Worm (Caenorhabditis elegans) whole organism, L4 larva: Measurements from ENCODE around the gene srz-56.

Experiments used
- F26F4.8 ChIP-seq: fragments of 200-800 bp; sonication (Bioruptor generic); conservative IDR thresholded peaks from 2 replicates; pipeline ENCODE4 v1.3.6; 2022; ENCODE audit warnings: missing genetic modification characterization, missing compliant biosample characterization
- F44E2.7 ChIP-seq: fragments of 200-800 bp; sonication (Bioruptor generic); IDR thresholded peaks from 2 replicates; pipeline ENCODE4 v2.1.2; 2022; ENCODE audit warnings: missing genetic modification characterization, missing compliant biosample characterization
- R02D3.7 ChIP-seq: fragments of 150-350 bp; sonication (generic microtip); optimal IDR thresholded peaks from 3 replicates; lab custom pipeline; 2014; ENCODE audit warnings: missing biosample characterization, missing genetic modification characterization
- Y5F2A.4 ChIP-seq: fragments of 200-800 bp; sonication (Bioruptor generic); optimal IDR thresholded peaks from 2 replicates; lab custom pipeline; 2018; ENCODE audit warnings: mild to moderate bottlenecking, missing genetic modification characterization, missing compliant biosample characterization
- aha-1 ChIP-seq: fragments of 150-350 bp; peaks from one replicate; lab custom pipeline; 2014; ENCODE audit warnings: missing biosample characterization, missing genetic modification characterization
- aly-2 ChIP-seq: sonication (generic microtip); optimal IDR thresholded peaks from 2 replicates; lab custom pipeline; 2018; ENCODE audit warnings: missing biosample characterization, missing genetic modification characterization
- ama-1 ChIP-seq: fragments of 150-350 bp; optimal IDR thresholded peaks from 2 replicates; lab custom pipeline; 2014; ENCODE audit warnings: inconsistent platforms, mixed read lengths
- ceh-82 ChIP-seq: sonication (generic microtip); optimal IDR thresholded peaks from 2 replicates; lab custom pipeline; 2017; ENCODE audit warnings: missing biosample characterization, missing genetic modification characterization
- ces-1 ChIP-seq: fragments of 150-350 bp; sonication (generic microtip); optimal IDR thresholded peaks from 4 replicates; lab custom pipeline; 2014; ENCODE audit warnings: missing biosample characterization, missing genetic modification reagents, missing genetic modification characterization
- daf-12 ChIP-seq: fragments of 150-350 bp; optimal IDR thresholded peaks from 2 replicates; lab custom pipeline; 2014; ENCODE audit warnings: missing biosample characterization, missing genetic modification reagents, missing genetic modification characterization
- daf-16 ChIP-seq, 3 experiments: sonication (generic microtip); optimal IDR thresholded peaks; 2 replicates each; lab custom pipeline; 2016 to 2017; ENCODE audit warnings: missing genetic modification characterization in 3 of 3, missing genetic modification reagents in 3 of 3, mild to moderate bottlenecking in 2 of 3, missing compliant biosample characterization in 2 of 3, missing biosample characterization in 1 of 3, moderate library complexity in 1 of 3
- dmd-6 ChIP-seq: fragments of 200-800 bp; sonication (Bioruptor generic); IDR thresholded peaks from 2 replicates; pipeline ENCODE4 v1.3.6; 2022; ENCODE audit warnings: missing genetic modification reagents, missing genetic modification characterization, missing compliant biosample characterization
- dmd-8 ChIP-seq: fragments of 200-800 bp; sonication (Bioruptor generic); IDR thresholded peaks from 2 replicates; pipeline ENCODE4 v1.3.6; 2022; ENCODE audit warnings: missing genetic modification characterization, missing compliant biosample characterization
- dpl-1 ChIP-seq: fragments of 150-350 bp; optimal IDR thresholded peaks from 2 replicates; lab custom pipeline; 2014; ENCODE audit warnings: missing biosample characterization, missing genetic modification reagents, missing genetic modification characterization
- duxl-1 ChIP-seq: sonication (generic microtip); optimal IDR thresholded peaks from 2 replicates; lab custom pipeline; 2016; ENCODE audit warnings: mild to moderate bottlenecking, missing genetic modification characterization, moderate library complexity, missing compliant biosample characterization; ENCODE audit not compliant: poor library complexity
- dve-1 ChIP-seq: sonication (generic microtip); optimal IDR thresholded peaks from 2 replicates; lab custom pipeline; 2017; ENCODE audit warnings: antibody characterized with exemption, mild to moderate bottlenecking, missing genetic modification characterization, missing compliant biosample characterization; ENCODE audit not compliant: insufficient read depth
- hlh-11 ChIP-seq: fragments of 200-800 bp; sonication (Bioruptor generic); optimal IDR thresholded peaks from 2 replicates; lab custom pipeline; 2018; ENCODE audit warnings: mild to moderate bottlenecking, missing genetic modification characterization, missing compliant biosample characterization
- hmg-1.1 ChIP-seq: fragments of 200-800 bp; sonication (Bioruptor generic); IDR thresholded peaks from 2 replicates; pipeline ENCODE4 v1.3.6; 2022; ENCODE audit warnings: missing genetic modification reagents, missing genetic modification characterization, missing compliant biosample characterization
- lim-7 ChIP-seq: fragments of 200-800 bp; sonication (Bioruptor generic); IDR thresholded peaks from 2 replicates; pipeline ENCODE4 v1.3.6; 2022; ENCODE audit warnings: missing genetic modification characterization, missing compliant biosample characterization
- lin-1 ChIP-seq: fragments of 200-800 bp; sonication (Bioruptor generic); IDR thresholded peaks from 2 replicates; pipeline ENCODE4 v1.3.6; 2022; ENCODE audit warnings: missing genetic modification reagents, missing genetic modification characterization, missing compliant biosample characterization
- lin-29 ChIP-seq: fragments of 200-800 bp; sonication (Bioruptor generic); IDR thresholded peaks from 2 replicates; pipeline ENCODE4 v1.3.6; 2022; ENCODE audit warnings: missing genetic modification reagents, missing genetic modification characterization, missing compliant biosample characterization
- lin-38 ChIP-seq: fragments of 200-800 bp; sonication (Bioruptor generic); IDR thresholded peaks from 2 replicates; pipeline ENCODE4 v1.3.6; 2022; ENCODE audit warnings: missing genetic modification reagents, missing genetic modification characterization, missing compliant biosample characterization
- lsy-2 ChIP-seq, 2 experiments: fragments of 150-350 bp in 1 of 2; sonication (generic microtip) in 1 of 2; optimal IDR thresholded peaks; 2 replicates each; lab custom pipeline; 2014 to 2017; ENCODE audit warnings: missing biosample characterization in 2 of 2, missing genetic modification characterization in 2 of 2
- mxl-3 ChIP-seq: fragments of 200-800 bp; sonication (Bioruptor generic); optimal IDR thresholded peaks from 2 replicates; lab custom pipeline; 2018; ENCODE audit warnings: mild to moderate bottlenecking, missing genetic modification characterization, missing compliant biosample characterization
- nhr-11 ChIP-seq: fragments of 150-350 bp; optimal IDR thresholded peaks from 2 replicates; lab custom pipeline; 2014; ENCODE audit warnings: missing biosample characterization, missing genetic modification characterization
- nhr-237 ChIP-seq: sonication (generic microtip); optimal IDR thresholded peaks from 2 replicates; lab custom pipeline; 2017; ENCODE audit warnings: missing biosample characterization, missing genetic modification characterization
- nhr-28 ChIP-seq: fragments of 150-350 bp; optimal IDR thresholded peaks from 2 replicates; lab custom pipeline; 2014; ENCODE audit warnings: missing biosample characterization, missing genetic modification characterization
- nhr-48 ChIP-seq: sonication (generic microtip); optimal IDR thresholded peaks from 2 replicates; lab custom pipeline; 2016; ENCODE audit warnings: mild to moderate bottlenecking, missing genetic modification characterization, missing compliant biosample characterization
- nhr-6 ChIP-seq: fragments of 150-350 bp; optimal IDR thresholded peaks from 2 replicates; lab custom pipeline; 2014; ENCODE audit warnings: missing biosample characterization, missing genetic modification characterization
- nhr-77 ChIP-seq: fragments of 150-350 bp; optimal IDR thresholded peaks from 2 replicates; lab custom pipeline; 2014; ENCODE audit warnings: missing biosample characterization, missing genetic modification characterization
- php-3 ChIP-seq: fragments of 200-800 bp; sonication (Bioruptor generic); IDR thresholded peaks from 2 replicates; pipeline ENCODE4 v1.3.6; 2022; ENCODE audit warnings: missing genetic modification reagents, missing genetic modification characterization, missing compliant biosample characterization
- saeg-2 ChIP-seq: fragments of 200-800 bp; sonication (Bioruptor generic); IDR thresholded peaks from 2 replicates; pipeline ENCODE4 v1.3.6; 2022; ENCODE audit warnings: missing genetic modification reagents, missing genetic modification characterization, missing compliant biosample characterization
- set-16 ChIP-seq: fragments of 200-800 bp; sonication (Bioruptor generic); IDR thresholded peaks from 2 replicates; pipeline ENCODE4 v1.3.6; 2022; ENCODE audit warnings: missing genetic modification reagents, missing genetic modification characterization, missing compliant biosample characterization
- snpc-1.2 ChIP-seq: fragments of 200-800 bp; sonication (Bioruptor generic); IDR thresholded peaks from 2 replicates; pipeline ENCODE4 v1.3.6; 2022; ENCODE audit warnings: missing genetic modification reagents, missing genetic modification characterization, missing compliant biosample characterization
- spr-3 ChIP-seq: fragments of 200-800 bp; sonication (Bioruptor generic); optimal IDR thresholded peaks from 2 replicates; lab custom pipeline; 2018; ENCODE audit warnings: mild to moderate bottlenecking, missing genetic modification characterization, missing compliant biosample characterization
- tag-97 ChIP-seq: fragments of 200-800 bp; sonication (Bioruptor generic); IDR thresholded peaks from 2 replicates; pipeline ENCODE4 v1.3.6; 2022; ENCODE audit warnings: missing genetic modification characterization, missing compliant biosample characterization
- unc-39 ChIP-seq: sonication (generic microtip); optimal IDR thresholded peaks from 2 replicates; lab custom pipeline; 2017; ENCODE audit warnings: missing biosample characterization, missing genetic modification characterization
- unc-62 ChIP-seq, 3 experiments: fragments of 150-350 bp in 1 of 3; sonication (generic microtip); optimal IDR thresholded peaks in 2 of 3; peaks in 1 of 3; 1 replicate in 1 of 3; 2 replicates in 2 of 3; lab custom pipeline; 2014 to 2017; ENCODE audit warnings: missing biosample characterization in 3 of 3, missing genetic modification characterization in 3 of 3, missing genetic modification reagents in 3 of 3, missing genotype in 1 of 3
- zfp-3 ChIP-seq: fragments of 200-800 bp; sonication (Bioruptor generic); conservative IDR thresholded peaks from 2 replicates; pipeline ENCODE4 v1.3.6; 2022; ENCODE audit warnings: missing genetic modification reagents, missing genetic modification characterization, missing compliant biosample characterization
- zip-2 ChIP-seq: fragments of 150-350 bp; optimal IDR thresholded peaks from 2 replicates; lab custom pipeline; 2014; ENCODE audit warnings: missing biosample characterization, missing genetic modification characterization

srz-56 gene

ce11 chrIII:2212343-2212742 is 28.2 kb upstream of the srz-56 start:
- TF ChIP-seq spr-3 (GFP tag; lab: Kevin White, UChicago) (no peak), nhr-28 (tag; lab: Kevin White, UChicago) (peak; percentile 19), lin-29 (GFP tag; lab: Robert Waterston, UW) (no peak), Y5F2A.4 (GFP tag; lab: Kevin White, UChicago) (no peak), F26F4.8 (GFP tag; lab: Robert Waterston, UW) (no peak), duxl-1 (no peak), daf-16 (GFP tag; optimal IDR thresholded peaks at IDR 0.05; lab: Kevin White, UChicago) (no peak), daf-16 (tag; optimal IDR thresholded peaks at IDR 0.05; lab: Kevin White, UChicago) (peak; percentile 50), lin-1 (GFP tag; lab: Robert Waterston, UW) (no peak), dve-1 (tag; lab: Kevin White, UChicago) (peak; percentile 38), unc-62 (GFP tag; optimal IDR thresholded peaks at IDR 0.05 in 1 of 2; lab: Kevin White, UChicago) (peak in 1 of 2 experiments; percentile 13), unc-62 (tag; optimal IDR thresholded peaks at IDR 0.05; lab: Kevin White, UChicago) (no peak), F44E2.7 (GFP tag; lab: Robert Waterston, UW) (no peak), dmd-6 (GFP tag; lab: Robert Waterston, UW) (peak; percentile 53), hlh-11 (peak; percentile 26), aha-1 (tag; lab: Kevin White, UChicago) (no peak), ces-1 (no peak), php-3 (GFP tag; lab: Robert Waterston, UW) (peak; percentile 58; the same call in 1 of the 2 replicates), nhr-11 (tag; lab: Kevin White, UChicago) (no peak), mxl-3 (GFP tag; lab: Kevin White, UChicago) (peak; percentile 29)

- TF ChIP-seq hmg-1.1 (GFP tag; lab: Robert Waterston, UW) (no peak), dmd-6 (GFP tag; lab: Robert Waterston, UW) (no peak), lim-7 (GFP tag; lab: Robert Waterston, UW) (no peak), aly-2 (no peak), dpl-1 (GFP tag; lab: Kevin White, UChicago) (no peak), daf-12 (tag; lab: Kevin White, UChicago) (no peak), zfp-3 (GFP tag; lab: Robert Waterston, UW) (no peak), saeg-2 (no peak), set-16 (no peak), tag-97 (no peak), nhr-48 (tag; lab: Kevin White, UChicago) (no peak), lin-38 (GFP tag; lab: Robert Waterston, UW) (no peak)
Observed at ce11 chrIII:2219408-2219807, 21.2 kb upstream of the srz-56 start, which contains the start of gene fbxa-12. fbxa-12 (plus strand) TSS chrIII:2219708.

- TF ChIP-seq dmd-8 (GFP tag; lab: Robert Waterston, UW) (no peak), dve-1 (tag; lab: Kevin White, UChicago) (no peak), nhr-237 (tag; lab: Kevin White, UChicago) (no peak), R02D3.7 (tag; lab: Kevin White, UChicago) (no peak)
Observed at ce11 chrIII:2223932-2224331, 16.6 kb upstream of the srz-56 start, which contains the start of gene srd-65. srd-65 (minus strand) TSS chrIII:2224032.

- TF ChIP-seq nhr-77 (tag; lab: Kevin White, UChicago): no peak
- no peak for TF ChIP-seq ama-1 (lab: Kevin White, UChicago)
- no peak for TF ChIP-seq ceh-82
- TF ChIP-seq snpc-1.2: no peak
- TF ChIP-seq spr-3 (GFP tag; lab: Kevin White, UChicago): no peak
- TF ChIP-seq daf-12 (tag; lab: Kevin White, UChicago): no peak
- TF ChIP-seq unc-39 (tag; lab: Kevin White, UChicago): no peak
- TF ChIP-seq lsy-2 (tag; optimal IDR thresholded peaks at IDR 0.05; lab: Kevin White, UChicago): no peak
- TF ChIP-seq zip-2: no peak
- no peak for TF ChIP-seq nhr-6 (tag; lab: Kevin White, UChicago)
- TF ChIP-seq lin-38 (GFP tag; lab: Robert Waterston, UW): no peak
Observed at ce11 chrIII:2224478-2224877, 16.1 kb upstream of the srz-56 start, which contains the start of gene fbxa-38. fbxa-38 (plus strand) TSS chrIII:2224672.
